Worm (Caenorhabditis elegans) whole organism, young adult: ENCODE measurements around the gene R08E3.1.

ENCODE experiments used
- B0336.3 ChIP-seq: fragments of 200-800 bp; sonication (Bioruptor generic); IDR thresholded peaks from 2 replicates; pipeline ENCODE4 v1.3.6; 2022; ENCODE audit warnings: missing genetic modification characterization, missing compliant biosample characterization
- F10E7.11 ChIP-seq: sonication (generic microtip); optimal IDR thresholded peaks from 2 replicates; lab custom pipeline; 2017; ENCODE audit warnings: mild to moderate bottlenecking, missing genetic modification characterization, moderate library complexity, missing compliant biosample characterization
- F33H1.4 ChIP-seq: fragments of 200-800 bp; sonication (Bioruptor generic); IDR thresholded peaks from 2 replicates; pipeline ENCODE4 v1.3.6; 2022; ENCODE audit warnings: missing genetic modification reagents, missing genetic modification characterization, missing compliant biosample characterization
- F37B4.10 ChIP-seq: fragments of 200-800 bp; sonication (Bioruptor generic); IDR thresholded peaks from 2 replicates; pipeline ENCODE4 v1.3.6; 2022; ENCODE audit warnings: missing genetic modification characterization, missing compliant biosample characterization
- F49E8.2 ChIP-seq: sonication (generic microtip); optimal IDR thresholded peaks from 3 replicates; lab custom pipeline; 2017; ENCODE audit warnings: missing genetic modification characterization, mild to moderate bottlenecking, missing compliant biosample characterization, antibody characterized with exemption, moderate library complexity; ENCODE audit not compliant: insufficient read depth
- F52B5.7 ChIP-seq: sonication (generic microtip); optimal IDR thresholded peaks from 2 replicates; lab custom pipeline; 2016; ENCODE audit warnings: mild to moderate bottlenecking, missing genetic modification characterization, missing compliant biosample characterization
- F55B11.4 ChIP-seq: sonication (generic microtip); optimal IDR thresholded peaks from 2 replicates; lab custom pipeline; 2016; ENCODE audit warnings: missing compliant biosample characterization, missing genetic modification characterization, borderline replicate concordance; ENCODE audit not compliant: insufficient read depth
- F57A8.1 ChIP-seq: fragments of 200-800 bp; sonication (Bioruptor generic); optimal IDR thresholded peaks from 2 replicates; lab custom pipeline; 2018; ENCODE audit warnings: mild to moderate bottlenecking, missing genetic modification characterization, moderate library complexity, missing compliant biosample characterization
- K12H6.12 ChIP-seq: fragments of 200-800 bp; sonication (Bioruptor generic); optimal IDR thresholded peaks from 2 replicates; lab custom pipeline; 2018; ENCODE audit warnings: mild to moderate bottlenecking, missing genetic modification characterization, missing compliant biosample characterization
- ZK185.1 ChIP-seq: sonication (generic microtip); optimal IDR thresholded peaks from 2 replicates; lab custom pipeline; 2016; ENCODE audit warnings: mild to moderate bottlenecking, missing genetic modification characterization, missing compliant biosample characterization; ENCODE audit not compliant: poor library complexity, severe bottlenecking
- atf-7 ChIP-seq: sonication (generic microtip); optimal IDR thresholded peaks from 2 replicates; lab custom pipeline; 2017; ENCODE audit warnings: mild to moderate bottlenecking, missing genetic modification characterization, missing compliant biosample characterization
- attf-6 ChIP-seq: fragments of 200-800 bp; sonication (Bioruptor generic); IDR thresholded peaks from 2 replicates; pipeline ENCODE4 v1.3.6; 2022; ENCODE audit warnings: missing genetic modification reagents, missing genetic modification characterization, missing compliant biosample characterization
- ccch-3 ChIP-seq: fragments of 200-800 bp; sonication (Bioruptor generic); optimal IDR thresholded peaks from 2 replicates; lab custom pipeline; 2018; ENCODE audit warnings: mild to moderate bottlenecking, missing genetic modification characterization, missing compliant biosample characterization
- cebp-1 ChIP-seq, 2 experiments: fragments of 200-800 bp in 1 of 2; sonication (Bioruptor generic) in 1 of 2; sonication (generic microtip) in 1 of 2; IDR thresholded peaks in 1 of 2; optimal IDR thresholded peaks in 1 of 2; 2 replicates each; pipeline versions ENCODE4 v1.3.6 to Lab custom; 2017 to 2022; ENCODE audit warnings: missing compliant biosample characterization in 2 of 2, missing genetic modification characterization in 2 of 2, mild to moderate bottlenecking in 1 of 2, missing genetic modification reagents in 1 of 2, moderate library complexity in 1 of 2
- ceh-100 ChIP-seq: fragments of 200-800 bp; sonication (Bioruptor generic); IDR thresholded peaks from 2 replicates; pipeline ENCODE4 v1.3.6; 2022; ENCODE audit warnings: missing genetic modification reagents, missing genetic modification characterization, missing compliant biosample characterization
- dox-1 ChIP-seq: fragments of 200-800 bp; sonication (Bioruptor generic); IDR thresholded peaks from 2 replicates; pipeline ENCODE4 v1.3.6; 2022; ENCODE audit warnings: missing genetic modification reagents, missing genetic modification characterization, missing compliant biosample characterization
- egl-44 ChIP-seq: fragments of 200-800 bp; sonication (Bioruptor generic); IDR thresholded peaks from 2 replicates; pipeline ENCODE4 v1.3.6; 2022; ENCODE audit warnings: missing genetic modification reagents, missing genetic modification characterization, missing compliant biosample characterization
- egrh-3 ChIP-seq: fragments of 200-800 bp; sonication (Bioruptor generic); IDR thresholded peaks from 2 replicates; pipeline ENCODE4 v1.3.6; 2022; ENCODE audit warnings: missing genetic modification reagents, missing genetic modification characterization, missing compliant biosample characterization
- ets-4 ChIP-seq: fragments of 200-800 bp; sonication (Bioruptor generic); optimal IDR thresholded peaks from 2 replicates; lab custom pipeline; 2018; ENCODE audit warnings: mild to moderate bottlenecking, missing genetic modification characterization, missing compliant biosample characterization
- gei-17 ChIP-seq: fragments of 200-800 bp; sonication (Bioruptor generic); optimal IDR thresholded peaks from 2 replicates; lab custom pipeline; 2018; ENCODE audit warnings: mild to moderate bottlenecking, missing genetic modification characterization, missing compliant biosample characterization
- hmg-1.2 ChIP-seq: fragments of 200-800 bp; sonication (Bioruptor generic); IDR thresholded peaks from 2 replicates; pipeline ENCODE4 v1.3.6; 2022; ENCODE audit warnings: missing genetic modification reagents, missing genetic modification characterization, missing compliant biosample characterization
- let-607 ChIP-seq, 2 experiments: fragments of 200-800 bp in 1 of 2; sonication (Bioruptor generic) in 1 of 2; sonication (generic microtip) in 1 of 2; optimal IDR thresholded peaks; 2 replicates each; lab custom pipeline; 2016 to 2018; ENCODE audit warnings: mild to moderate bottlenecking in 2 of 2, missing compliant biosample characterization in 2 of 2, missing genetic modification characterization in 2 of 2, moderate library complexity in 2 of 2, missing genotype in 1 of 2
- lin-40 ChIP-seq: sonication (generic microtip); optimal IDR thresholded peaks from 2 replicates; lab custom pipeline; 2016; ENCODE audit warnings: missing genetic modification characterization, mild to moderate bottlenecking, missing compliant biosample characterization, missing genotype, missing genetic modification reagents
- lir-1 ChIP-seq: fragments of 200-800 bp; sonication (Bioruptor generic); conservative IDR thresholded peaks from 2 replicates; pipeline ENCODE4 v1.3.6; 2022; ENCODE audit warnings: missing genetic modification reagents, missing genetic modification characterization, missing compliant biosample characterization
- lsy-27 ChIP-seq: sonication (generic microtip); optimal IDR thresholded peaks from 2 replicates; lab custom pipeline; 2017; ENCODE audit warnings: missing genetic modification characterization, mild to moderate bottlenecking, missing compliant biosample characterization, antibody characterized with exemption, missing genotype, borderline replicate concordance; ENCODE audit not compliant: insufficient read depth
- madf-10 ChIP-seq: sonication (generic microtip); optimal IDR thresholded peaks from 2 replicates; lab custom pipeline; 2016; ENCODE audit warnings: mild to moderate bottlenecking, missing genetic modification characterization, missing compliant biosample characterization
- madf-6 ChIP-seq: fragments of 200-800 bp; sonication (Bioruptor generic); IDR thresholded peaks from 2 replicates; pipeline ENCODE4 v1.3.6; 2022; ENCODE audit warnings: missing genetic modification reagents, missing genetic modification characterization, missing compliant biosample characterization
- mcd-1 ChIP-seq: fragments of 200-800 bp; sonication (Bioruptor generic); IDR thresholded peaks from 2 replicates; pipeline ENCODE4 v1.3.6; 2022; ENCODE audit warnings: missing genetic modification reagents, missing genetic modification characterization, missing compliant biosample characterization
- mes-4 ChIP-seq: sonication (generic microtip); optimal IDR thresholded peaks from 2 replicates; lab custom pipeline; 2016; ENCODE audit warnings: missing genotype, missing genetic modification characterization, missing compliant biosample characterization
- nfyb-1 ChIP-seq: fragments of 200-800 bp; sonication (Bioruptor generic); IDR thresholded peaks from 2 replicates; pipeline ENCODE4 v1.3.6; 2022; ENCODE audit warnings: missing genetic modification reagents, missing genetic modification characterization, missing compliant biosample characterization
- nhr-80 ChIP-seq: sonication (generic microtip); optimal IDR thresholded peaks from 2 replicates; lab custom pipeline; 2016; ENCODE audit warnings: missing genetic modification characterization, missing compliant biosample characterization
- nhr-90 ChIP-seq: sonication (generic microtip); optimal IDR thresholded peaks from 2 replicates; lab custom pipeline; 2016; ENCODE audit warnings: missing genotype, mild to moderate bottlenecking, missing genetic modification characterization, missing compliant biosample characterization
- snpc-1.3 ChIP-seq: sonication (generic microtip); optimal IDR thresholded peaks from 2 replicates; lab custom pipeline; 2017; ENCODE audit warnings: missing genetic modification characterization, mild to moderate bottlenecking, missing compliant biosample characterization, antibody characterized with exemption, moderate library complexity, missing genotype, missing genetic modification reagents; ENCODE audit not compliant: insufficient read depth
- tbp1 ChIP-seq: fragments of 200-800 bp; sonication (Bioruptor generic); optimal IDR thresholded peaks from 2 replicates; lab custom pipeline; 2018; ENCODE audit warnings: mild to moderate bottlenecking, missing genetic modification characterization, missing compliant biosample characterization
- tlf-1 ChIP-seq: fragments of 200-800 bp; sonication (Bioruptor generic); optimal IDR thresholded peaks from 2 replicates; lab custom pipeline; 2018; ENCODE audit warnings: mild to moderate bottlenecking, missing genetic modification characterization, missing compliant biosample characterization
- unc-62 ChIP-seq: fragments of 150-350 bp; optimal IDR thresholded peaks from 2 replicates; lab custom pipeline; 2014; ENCODE audit warnings: missing biosample characterization, missing genetic modification reagents, missing genetic modification characterization
- ztf-22 ChIP-seq: fragments of 200-800 bp; sonication (Bioruptor generic); optimal IDR thresholded peaks from 2 replicates; lab custom pipeline; 2018; ENCODE audit warnings: mild to moderate bottlenecking, missing genetic modification characterization, moderate library complexity, missing compliant biosample characterization

The R08E3.1 gene

DNA sequence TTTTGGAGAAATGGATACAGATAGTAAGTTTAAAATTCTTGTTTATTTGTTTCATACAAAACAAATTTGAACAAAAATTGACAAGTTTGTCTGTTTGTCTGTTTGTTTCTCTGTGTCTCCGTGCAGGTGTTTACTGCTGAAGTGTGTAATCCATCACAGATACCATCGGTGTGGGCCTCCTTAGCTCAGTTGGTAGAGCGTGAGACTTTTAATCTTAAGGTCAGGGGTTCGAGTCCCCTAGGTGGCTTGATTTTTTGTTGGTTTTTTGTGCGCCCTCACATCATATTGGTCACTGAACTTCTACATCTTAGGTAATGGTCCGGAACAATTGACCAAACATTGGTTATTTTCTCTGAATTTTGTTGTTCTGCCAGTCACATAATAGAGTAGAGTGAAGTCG lies 33.5 kb upstream of the R08E3.1 start (continued):
- TF ChIP-seq F57A8.1 (GFP tag; lab: Kevin White, UChicago) = peak; percentile 58
- TF ChIP-seq F33H1.4 (GFP tag; lab: Robert Waterston, UW) = no peak
- TF ChIP-seq, all 124 proteins: peak for 64

DNA sequence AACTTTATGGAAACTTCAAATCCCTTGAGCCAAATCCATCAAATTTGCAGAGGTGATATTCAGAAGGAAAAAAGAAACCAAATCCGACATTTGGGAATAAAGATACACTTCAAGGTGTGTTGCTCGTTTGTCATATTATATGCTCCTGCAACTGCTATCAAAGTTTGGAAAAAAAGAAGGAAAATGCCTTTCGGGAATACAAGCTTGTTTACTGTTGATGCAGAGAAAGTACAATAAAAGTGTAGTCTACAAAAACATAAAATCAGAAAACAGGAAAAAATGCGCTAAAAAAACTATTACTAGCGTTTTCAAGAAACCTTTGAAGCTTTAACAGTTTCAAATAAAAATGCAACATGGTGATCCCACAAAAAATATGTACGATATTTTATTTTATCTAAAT lies 31.8 kb upstream of the R08E3.1 start:
- TF ChIP-seq F49E8.2 (no peak), F37B4.10 (GFP tag; lab: Robert Waterston, UW) (no peak), atf-7 (no peak), snpc-1.3 (no peak), F10E7.11 (no peak), F52B5.7 (tag; lab: Kevin White, UChicago) (no peak), F55B11.4 (tag; lab: Kevin White, UChicago) (no peak), egrh-3 (GFP tag; lab: Robert Waterston, UW) (no peak), ccch-3 (no peak), mes-4 (no peak)

DNA sequence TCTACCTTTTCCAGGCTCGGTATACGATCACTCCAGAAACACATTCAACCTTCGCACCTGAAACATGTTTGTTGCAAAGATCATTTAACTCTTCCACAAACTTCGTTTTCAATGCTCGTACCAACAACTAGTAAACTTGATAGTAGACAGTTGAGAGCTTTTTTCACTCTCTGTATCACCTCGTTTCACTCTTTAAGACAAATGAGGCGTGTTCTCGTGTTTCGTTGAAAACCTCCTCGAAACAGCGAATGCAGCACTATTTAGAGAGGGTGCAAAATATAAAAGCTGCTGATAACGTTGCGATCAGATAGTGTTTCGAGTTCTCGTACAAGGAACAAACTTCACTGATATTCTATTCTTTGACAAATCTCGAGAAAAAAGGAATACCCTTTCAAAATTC lies 29.5 kb upstream of the R08E3.1 start, which contains the start of gene F43C9.1:
Gene F43C9.1 (plus strand): TSS at position 301 of the 400 bp plus-strand sequence.
- TF ChIP-seq nhr-80 = peak; percentile 24
- TF ChIP-seq F37B4.10 (GFP tag; lab: Robert Waterston, UW) = no peak

DNA sequence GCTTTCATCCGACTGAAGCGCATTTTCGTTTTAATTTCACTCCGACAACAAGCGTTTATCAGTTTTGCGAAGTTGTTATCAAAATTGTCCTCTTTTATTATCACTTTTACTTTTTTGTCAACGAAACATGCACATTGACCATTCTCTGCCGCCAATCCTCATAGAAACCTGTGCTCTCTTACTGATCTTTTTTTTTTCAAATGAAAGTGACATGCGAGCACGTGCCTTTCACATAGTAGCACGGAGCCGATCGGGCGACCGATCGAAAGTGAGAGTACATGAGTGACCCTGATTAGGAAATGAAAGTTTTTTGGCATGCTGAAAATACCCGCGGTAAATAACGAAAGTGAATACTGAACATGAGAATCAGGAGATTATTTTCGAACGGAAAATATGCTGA lies 28.4 kb upstream of the R08E3.1 start:
- TF ChIP-seq cebp-1 (GFP tag; IDR thresholded peaks at IDR 0.05; lab: Robert Waterston, UW) (0 out of 2 replicates have a peak, but pooled peaks have one; percentile 23), cebp-1 (tag; optimal IDR thresholded peaks at IDR 0.05; lab: Kevin White, UChicago) (peak; percentile 65), tbp1 (peak; percentile 41), B0336.3 (GFP tag; lab: Robert Waterston, UW) (peak; percentile 68), hmg-1.2 (GFP tag; lab: Robert Waterston, UW) (peak; percentile 47), ceh-100 (GFP tag; lab: Robert Waterston, UW) (no peak), attf-6 (no peak), ZK185.1 (tag; lab: Kevin White, UChicago) (peak; percentile 2), atf-7 (peak; percentile 79), nhr-80 (peak; percentile 96), let-607 (tag; optimal IDR thresholded peaks at IDR 0.05; lab: Kevin White, UChicago) (peak in 1 of 2 experiments; percentile 72), mcd-1 (no peak), gei-17 (no peak), lin-40 (tag; lab: Kevin White, UChicago) (peak; percentile 5), ets-4 (GFP tag; lab: Kevin White, UChicago) (peak; percentile 31), unc-62 (GFP tag; lab: Kevin White, UChicago) (peak; percentile 81), ztf-22 (GFP tag; lab: Kevin White, UChicago) (peak; percentile 89), lir-1 (GFP tag; lab: Robert Waterston, UW) (peak; percentile 22; the same call in 1 of the 2 replicates), dox-1 (GFP tag; lab: Robert Waterston, UW) (peak; percentile 61), nfyb-1 (peak; percentile 65; the same call in 1 of the 2 replicates), tlf-1 (GFP tag; lab: Kevin White, UChicago) (peak; percentile 12), madf-10 (tag; lab: Kevin White, UChicago) (peak; percentile 36), egl-44 (GFP tag; lab: Robert Waterston, UW) (0 out of 2 replicates have a peak, but pooled peaks have one; percentile 28), madf-6 (GFP tag; lab: Robert Waterston, UW) (no peak), nhr-90 (tag; lab: Kevin White, UChicago) (peak; percentile 51), lsy-27 (no peak), K12H6.12 (tag; lab: Kevin White, UChicago) (no peak)
